Worm (Caenorhabditis elegans) whole organism, mixed stage, embryonic: Measurements from ENCODE around the gene nhr-52.

ENCODE experiments used
- M03D4.4 ChIP-seq: sonication (generic microtip); optimal IDR thresholded peaks from 2 replicates; lab custom pipeline; 2017; ENCODE audit warnings: mild to moderate bottlenecking, missing genetic modification characterization, missing compliant biosample characterization
- bed-3 ChIP-seq: fragments of 200-800 bp; sonication (Bioruptor generic); optimal IDR thresholded peaks from 3 replicates; lab custom pipeline; 2018; ENCODE audit warnings: mild to moderate bottlenecking, missing genetic modification characterization, moderate library complexity, missing compliant biosample characterization
- blmp-1 ChIP-seq: fragments of 150-350 bp; optimal IDR thresholded peaks from 2 replicates; lab custom pipeline; 2014; ENCODE audit warnings: missing biosample characterization, missing genetic modification characterization
- ceh-39 ChIP-seq: fragments of 150-350 bp; optimal IDR thresholded peaks from 2 replicates; lab custom pipeline; 2014; ENCODE audit warnings: missing biosample characterization, missing genetic modification characterization
- ceh-43 ChIP-seq: fragments of 200-800 bp; sonication (Bioruptor generic); optimal IDR thresholded peaks from 2 replicates; lab custom pipeline; 2018; ENCODE audit warnings: mild to moderate bottlenecking, missing genetic modification characterization, moderate library complexity, missing compliant biosample characterization
- ces-1 ChIP-seq: fragments of 150-350 bp; optimal IDR thresholded peaks from 2 replicates; lab custom pipeline; 2014; ENCODE audit warnings: missing biosample characterization, missing genetic modification reagents, missing genetic modification characterization
- cnd-1 ChIP-seq: fragments of 200-800 bp; sonication (Bioruptor generic); optimal IDR thresholded peaks from 2 replicates; lab custom pipeline; 2018; ENCODE audit warnings: mild to moderate bottlenecking, missing genetic modification characterization, missing compliant biosample characterization
- drap-1 ChIP-seq: fragments of 200-800 bp; sonication (Bioruptor generic); optimal IDR thresholded peaks from 3 replicates; lab custom pipeline; 2018; ENCODE audit warnings: mild to moderate bottlenecking, missing genetic modification characterization, missing compliant biosample characterization
- elt-1 ChIP-seq: sonication (generic microtip); optimal IDR thresholded peaks from 2 replicates; lab custom pipeline; 2017; ENCODE audit warnings: missing genetic modification characterization, mild to moderate bottlenecking, missing compliant biosample characterization, antibody characterized with exemption, moderate library complexity, borderline replicate concordance; ENCODE audit not compliant: insufficient read depth
- elt-3 ChIP-seq: fragments of 150-350 bp; optimal IDR thresholded peaks from 2 replicates; lab custom pipeline; 2014; ENCODE audit warnings: missing biosample characterization, missing genetic modification characterization
- hlh-1 ChIP-seq: fragments of 150-350 bp; optimal IDR thresholded peaks from 2 replicates; lab custom pipeline; 2014; ENCODE audit warnings: missing biosample characterization, missing genetic modification reagents, missing genetic modification characterization
- lin-13 ChIP-seq: fragments of 150-350 bp; optimal IDR thresholded peaks from 2 replicates; lab custom pipeline; 2014; ENCODE audit warnings: missing biosample characterization, missing genetic modification characterization
- lin-32 ChIP-seq: fragments of 200-800 bp; sonication (Bioruptor generic); optimal IDR thresholded peaks from 2 replicates; lab custom pipeline; 2018; ENCODE audit warnings: mild to moderate bottlenecking, missing genetic modification characterization, missing compliant biosample characterization
- lsy-2 ChIP-seq: fragments of 150-350 bp; optimal IDR thresholded peaks from 2 replicates; lab custom pipeline; 2014; ENCODE audit warnings: missing biosample characterization, missing genetic modification characterization
- mab-5 ChIP-seq: fragments of 150-350 bp; optimal IDR thresholded peaks from 2 replicates; lab custom pipeline; 2014; ENCODE audit warnings: missing biosample characterization, missing genetic modification characterization
- mep-1 ChIP-seq: fragments of 150-350 bp; optimal IDR thresholded peaks from 2 replicates; lab custom pipeline; 2017; ENCODE audit warnings: missing biosample characterization, missing genetic modification reagents, missing genetic modification characterization, inconsistent platforms
- mls-2 ChIP-seq: sonication (generic microtip); optimal IDR thresholded peaks from 2 replicates; lab custom pipeline; 2016; ENCODE audit warnings: mild to moderate bottlenecking, missing genetic modification characterization, moderate library complexity, missing compliant biosample characterization
- nhr-2 ChIP-seq: fragments of 150-350 bp; optimal IDR thresholded peaks from 2 replicates; lab custom pipeline; 2014; ENCODE audit warnings: missing biosample characterization, missing genetic modification characterization
- nhr-237 ChIP-seq: fragments of 150-350 bp; optimal IDR thresholded peaks from 2 replicates; lab custom pipeline; 2014; ENCODE audit warnings: missing biosample characterization, missing genetic modification characterization
- nhr-28 ChIP-seq: fragments of 150-350 bp; optimal IDR thresholded peaks from 2 replicates; lab custom pipeline; 2014; ENCODE audit warnings: missing biosample characterization, missing genetic modification characterization
- nhr-76 ChIP-seq: sonication (generic microtip); optimal IDR thresholded peaks from 2 replicates; lab custom pipeline; 2017; ENCODE audit warnings: missing biosample characterization, missing genetic modification characterization
- pha-4 ChIP-seq: fragments of 150-350 bp; optimal IDR thresholded peaks from 2 replicates; lab custom pipeline; 2018; ENCODE audit warnings: missing biosample characterization, missing genetic modification reagents, missing genetic modification characterization
- sem-2 ChIP-seq: fragments of 200-800 bp; sonication (Bioruptor generic); optimal IDR thresholded peaks from 2 replicates; lab custom pipeline; 2018; ENCODE audit warnings: mild to moderate bottlenecking, missing genetic modification characterization, missing compliant biosample characterization
- snpc-4 ChIP-seq: fragments of 150-350 bp; optimal IDR thresholded peaks from 2 replicates; lab custom pipeline; 2014; ENCODE audit warnings: missing biosample characterization, missing genetic modification characterization
- sptf-1 ChIP-seq: sonication (generic microtip); optimal IDR thresholded peaks from 2 replicates; lab custom pipeline; 2017; ENCODE audit warnings: mild to moderate bottlenecking, missing genetic modification characterization, moderate library complexity, missing compliant biosample characterization
- unc-120 ChIP-seq: sonication (generic microtip); optimal IDR thresholded peaks from 2 replicates; lab custom pipeline; 2017; ENCODE audit warnings: missing genetic modification characterization, missing compliant biosample characterization; ENCODE audit not compliant: poor library complexity, severe bottlenecking
- zip-8 ChIP-seq: fragments of 150-350 bp; optimal IDR thresholded peaks from 2 replicates; lab custom pipeline; 2014; ENCODE audit warnings: missing biosample characterization, missing genetic modification characterization
- ztf-11 ChIP-seq: fragments of 150-350 bp; optimal IDR thresholded peaks from 2 replicates; lab custom pipeline; 2014; ENCODE audit warnings: missing biosample characterization, missing genetic modification characterization

Gene nhr-52

DNA sequence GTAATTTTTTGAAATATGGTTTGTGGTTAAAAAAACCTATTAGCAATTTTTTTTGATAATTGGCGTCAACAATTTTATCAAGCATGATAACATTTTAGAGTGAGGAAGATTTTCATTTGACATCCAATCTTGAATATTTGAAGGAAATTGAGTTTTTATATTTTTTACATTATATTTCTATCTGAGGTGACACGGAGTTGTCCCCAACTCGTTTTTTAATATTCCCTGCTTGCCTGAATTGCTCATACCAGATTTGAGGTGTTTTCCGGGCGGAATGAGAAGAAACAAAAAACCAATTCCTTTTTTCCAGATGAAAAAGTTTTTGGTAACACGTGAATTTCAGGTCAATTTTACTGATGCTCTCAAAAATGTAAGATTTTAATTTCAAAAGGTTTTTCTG, 42.2 kb downstream of the nhr-52 start, which contains the start of gene Y6E2A.7:
Gene Y6E2A.7 (plus strand): TSS at position 301 of the 400 bp plus-strand sequence.
- TF ChIP-seq lin-13 (tag; lab: Kevin White, UChicago) (no peak), M03D4.4 (tag; lab: Kevin White, UChicago) (no peak), hlh-1 (tag; lab: Kevin White, UChicago) (no peak), pha-4 (tag; lab: Kevin White, UChicago) (no peak), blmp-1 (no peak), ceh-39 (tag; lab: Kevin White, UChicago) (no peak), nhr-76 (tag; lab: Kevin White, UChicago) (no peak), drap-1 (GFP tag; lab: Kevin White, UChicago) (no peak), unc-120 (no peak), sem-2 (no peak), mls-2 (tag; lab: Kevin White, UChicago) (no peak), ztf-11 (no peak), elt-1 (tag; lab: Kevin White, UChicago) (no peak), cnd-1 (tag; lab: Kevin White, UChicago) (no peak)

DNA sequence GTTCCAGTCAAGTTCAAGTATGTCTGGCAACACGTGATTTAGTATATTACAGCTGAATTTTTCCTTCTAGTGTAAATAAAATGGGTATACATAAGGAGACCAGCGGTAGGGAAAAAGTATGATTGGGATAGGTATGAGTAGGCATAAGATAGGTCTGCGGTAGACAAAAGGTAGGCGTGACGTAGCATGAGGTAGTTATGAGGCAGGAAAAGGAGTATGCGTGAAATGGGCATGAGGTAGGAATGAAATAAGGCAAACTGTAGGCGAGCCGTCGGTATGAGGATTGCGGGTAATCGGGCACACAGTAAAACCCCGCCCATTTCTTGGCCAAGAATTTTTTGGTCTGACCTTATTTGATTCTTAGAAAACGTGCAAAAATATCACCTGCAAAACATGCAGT, 44.1 kb downstream of the nhr-52 start:
- TF ChIP-seq elt-3 (tag; lab: Kevin White, UChicago), result no peak
- TF ChIP-seq drap-1 (GFP tag; lab: Kevin White, UChicago), result no peak
- TF ChIP-seq hlh-1 (tag; lab: Kevin White, UChicago), result no peak
- TF ChIP-seq bed-3 (GFP tag; lab: Kevin White, UChicago), result no peak
- TF ChIP-seq sptf-1, result no peak
- TF ChIP-seq ces-1, result no peak
- TF ChIP-seq sem-2, result no peak
- TF ChIP-seq ceh-39 (tag; lab: Kevin White, UChicago), result no peak
- no peak for TF ChIP-seq lsy-2 (tag; lab: Kevin White, UChicago)
- no peak for TF ChIP-seq unc-120
- no peak for TF ChIP-seq mls-2 (tag; lab: Kevin White, UChicago)
- TF ChIP-seq mep-1 (tag; lab: Kevin White, UChicago), result no peak
- TF ChIP-seq ztf-11, result no peak
- no peak for TF ChIP-seq lin-32 (GFP tag; lab: Kevin White, UChicago)
- TF ChIP-seq nhr-237, result no peak
- no peak for TF ChIP-seq zip-8 (tag; lab: Kevin White, UChicago)
- no peak for TF ChIP-seq nhr-28 (tag; lab: Kevin White, UChicago)
- no peak for TF ChIP-seq snpc-4
- no peak for TF ChIP-seq nhr-2

DNA sequence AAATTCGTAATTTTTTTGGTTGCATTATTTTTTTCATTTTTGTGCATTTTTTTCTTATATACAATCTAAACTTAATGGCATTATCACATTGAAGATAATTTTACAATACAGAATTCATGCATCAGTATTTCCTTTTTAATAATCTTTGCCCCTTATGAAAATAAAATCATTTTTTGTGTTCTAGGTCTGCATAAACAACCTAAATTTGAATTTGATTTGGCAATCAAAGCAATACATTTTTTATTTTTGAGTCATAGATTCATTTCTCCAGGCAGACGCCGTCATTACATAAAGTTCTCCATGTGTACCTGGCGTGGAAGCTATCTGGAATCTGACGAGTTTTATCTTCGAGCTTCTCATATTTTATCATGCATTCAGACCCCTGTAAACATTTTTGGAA, 44.6 kb downstream of the nhr-52 start, which contains the start of gene srh-140:
Gene srh-140 (plus strand): TSS at position 301 of the 400 bp plus-strand sequence.
- TF ChIP-seq nhr-76 (tag; lab: Kevin White, UChicago) (no peak), nhr-2 (no peak), mls-2 (tag; lab: Kevin White, UChicago) (no peak), ceh-43 (GFP tag; lab: Kevin White, UChicago) (no peak), zip-8 (tag; lab: Kevin White, UChicago) (no peak), mab-5 (tag; lab: Kevin White, UChicago) (no peak), sem-2 (no peak), nhr-237 (no peak), ztf-11 (no peak)

DNA sequence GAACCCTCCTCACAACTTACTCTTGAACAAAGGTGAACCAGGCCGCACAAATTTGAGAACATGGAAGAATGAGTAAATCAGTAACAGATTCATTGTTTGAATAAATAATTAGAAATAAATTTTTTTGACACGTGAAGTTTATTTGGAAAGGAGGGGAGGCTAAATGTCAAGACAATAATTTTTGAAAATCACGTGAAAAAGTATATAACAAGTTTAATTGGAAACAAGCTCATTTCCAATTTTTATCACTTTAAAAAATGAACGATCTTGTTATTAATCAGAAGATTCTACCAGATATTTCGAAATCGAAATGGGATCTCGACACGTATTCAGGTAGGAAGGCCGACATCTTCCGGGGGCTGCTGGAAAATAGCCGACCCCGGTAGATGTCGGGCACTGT, 49.3 kb downstream of the nhr-52 start, which contains the start of the genes irld-57 and sfxn-1.3:
Gene irld-57 (minus strand): TSS at position 101 of the 400 bp plus-strand sequence.
Gene sfxn-1.3 (plus strand): TSS at position 232 of the 400 bp plus-strand sequence.
- no peak for TF ChIP-seq nhr-76 (tag; lab: Kevin White, UChicago)
